Fruit fly (Drosophila melanogaster) whole organism, embryonic: Measurements from ENCODE around the gene CG4957.

Experiments used
- CG8944 ChIP-seq: fragments of 200-800 bp; sonication (Bioruptor generic); optimal IDR thresholded peaks from 3 replicates; lab custom pipeline; 2016; ENCODE audit warnings: missing biosample characterization, missing genetic modification characterization
- CTCF ChIP-seq: fragments of 200-800 bp; sonication (Bioruptor generic); optimal IDR thresholded peaks from 2 replicates; lab custom pipeline; 2017; ENCODE audit warnings: missing biosample characterization, mild to moderate bottlenecking, missing genetic modification characterization, moderate library complexity
- HLH3B ChIP-seq: fragments of 200-800 bp; sonication (Bioruptor generic); IDR thresholded peaks from 2 replicates; pipeline ENCODE4 v1.3.6; 2022; ENCODE audit warnings: missing biosample characterization, missing genetic modification characterization
- Max ChIP-seq: fragments of 200-800 bp; sonication (Bioruptor generic); optimal IDR thresholded peaks from 2 replicates; lab custom pipeline; 2016; ENCODE audit warnings: missing biosample characterization, mild to moderate bottlenecking, missing genetic modification characterization
- NC2α ChIP-seq: fragments of 200-800 bp; sonication (Bioruptor generic); optimal IDR thresholded peaks from 2 replicates; lab custom pipeline; 2016; ENCODE audit warnings: missing biosample characterization, missing genetic modification characterization
- Side ChIP-seq: fragments of 200-800 bp; sonication (Bioruptor generic); optimal IDR thresholded peaks from 2 replicates; lab custom pipeline; 2016; ENCODE audit warnings: missing biosample characterization, missing genetic modification characterization
- Sox100B ChIP-seq: fragments of 200-800 bp; sonication (Bioruptor generic); optimal IDR thresholded peaks from 3 replicates; lab custom pipeline; 2018; ENCODE audit warnings: missing biosample characterization, mild to moderate bottlenecking, missing genetic modification characterization
- ac ChIP-seq: fragments of 200-800 bp; sonication (Bioruptor generic); optimal IDR thresholded peaks from 3 replicates; lab custom pipeline; 2017; ENCODE audit warnings: missing biosample characterization, mild to moderate bottlenecking, missing genetic modification characterization
- bcd ChIP-seq: fragments of 200-800 bp; sonication (Bioruptor generic); optimal IDR thresholded peaks from 2 replicates; lab custom pipeline; 2017; ENCODE audit warnings: missing biosample characterization, mild to moderate bottlenecking, missing genetic modification characterization
- btn ChIP-seq: fragments of 200-800 bp; sonication (Bioruptor generic); optimal IDR thresholded peaks from 2 replicates; lab custom pipeline; 2016; ENCODE audit warnings: missing biosample characterization, missing genetic modification characterization
- chn ChIP-seq: fragments of 200-800 bp; sonication (Bioruptor generic); optimal IDR thresholded peaks from 2 replicates; lab custom pipeline; 2016; ENCODE audit warnings: missing biosample characterization, missing genetic modification characterization
- pan ChIP-seq, 4 experiments: fragments of >200 bp in 3 of 4; fragments of 200-800 bp in 1 of 4; sonication (Bioruptor generic) in 1 of 4; optimal IDR thresholded peaks in 3 of 4; IDR thresholded peaks in 1 of 4; 2 replicates each; pipeline versions ENCODE4 v1.3.6 to Lab custom; 2017 to 2022; ENCODE audit warnings: missing biosample characterization in 2 of 4, missing genetic modification characterization in 2 of 4, mixed read lengths in 1 of 4

dm6 chr2L:10301918-10302317 is 33.2 kb downstream of the CG4957 start, which contains the start of gene CG13138:
- TF ChIP-seq NC2α (no peak), CTCF (GFP tag; lab: Kevin White, UChicago) (no peak), bcd (GFP tag; lab: Kevin White, UChicago) (no peak), pan (optimal IDR thresholded peaks at IDR 0.05; lab: Kevin White, UChicago) (no peak), pan (GFP tag; optimal IDR thresholded peaks at IDR 0.05 in 1 of 2, IDR thresholded peaks at IDR 0.05 in 1 of 2) (no peak), Max (GFP tag; lab: Kevin White, UChicago) (no peak), ac (GFP tag; lab: Kevin White, UChicago) (no peak), CG8944 (GFP tag; lab: Kevin White, UChicago) (no peak), btn (no peak), HLH3B (GFP tag; lab: Robert Waterston, UW) (no peak), Sox100B (GFP tag; lab: Kevin White, UChicago) (no peak), chn (GFP tag; lab: Kevin White, UChicago) (no peak), Side (GFP tag; lab: Kevin White, UChicago) (no peak)
